Worm (Caenorhabditis elegans): ENCODE data around the gene R10D12.13.

DNA sequence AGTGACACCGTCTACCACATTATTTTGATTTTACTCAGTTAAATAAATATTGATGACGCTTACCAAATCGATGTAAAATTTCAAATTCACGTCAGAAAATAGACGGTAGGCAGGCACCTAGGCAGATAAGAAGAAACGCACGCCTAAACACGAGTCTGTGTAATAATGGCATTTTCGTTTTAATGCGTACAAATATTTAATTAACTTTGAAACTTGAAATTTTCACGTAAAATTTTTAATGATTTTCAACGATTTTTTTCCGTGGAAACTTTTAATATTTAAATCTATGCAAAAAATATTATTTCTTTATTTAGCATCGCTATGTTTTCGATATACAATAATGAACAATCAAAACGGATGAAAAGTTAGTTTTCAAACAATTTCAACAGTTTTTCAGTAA is 31.0 kb upstream of the R10D12.13 start, which contains the start of gene C06B3.16:
- TF ChIP-seq fkh-10 (GFP tag; optimal IDR thresholded peaks at IDR 0.05) (no peak), ZK546.5 (tag; optimal IDR thresholded peaks at IDR 0.05) (no peak), zip-2 (tag; optimal IDR thresholded peaks at IDR 0.05) (no peak), skn-1 (tag; optimal IDR thresholded peaks at IDR 0.05) (no peak), R02D3.7 (tag; optimal IDR thresholded peaks at IDR 0.05) (no peak), ces-1 (GFP tag; optimal IDR thresholded peaks at IDR 0.05) (no peak), mes-2 (tag; optimal IDR thresholded peaks at IDR 0.05; ENCODE audit: poor library complexity, severe bottlenecking) (no peak), nhr-77 (tag; optimal IDR thresholded peaks at IDR 0.05) (no peak), pha-4 (GFP tag; IDR thresholded peaks at IDR 0.05) (no peak), pha-4 (tag; optimal IDR thresholded peaks at IDR 0.05) (no peak), attf-4 (tag; optimal IDR thresholded peaks at IDR 0.05) (no peak), hif-1 (tag; optimal IDR thresholded peaks at IDR 0.05) (no peak), mep-1 (tag; optimal IDR thresholded peaks at IDR 0.05) (no peak), Y105C5A.15 (GFP tag; IDR thresholded peaks at IDR 0.05) (no peak)

Measured in whole organism, L4 larva.